Worm (Caenorhabditis elegans): Measurements from ENCODE around the gene mltn-11.
"Not testable (repeated sequence)": the region's sequence is repeated elsewhere in the genome, so short reads cannot be mapped to it uniquely, and the experiment has no call there.

Gene mltn-11

DNA sequence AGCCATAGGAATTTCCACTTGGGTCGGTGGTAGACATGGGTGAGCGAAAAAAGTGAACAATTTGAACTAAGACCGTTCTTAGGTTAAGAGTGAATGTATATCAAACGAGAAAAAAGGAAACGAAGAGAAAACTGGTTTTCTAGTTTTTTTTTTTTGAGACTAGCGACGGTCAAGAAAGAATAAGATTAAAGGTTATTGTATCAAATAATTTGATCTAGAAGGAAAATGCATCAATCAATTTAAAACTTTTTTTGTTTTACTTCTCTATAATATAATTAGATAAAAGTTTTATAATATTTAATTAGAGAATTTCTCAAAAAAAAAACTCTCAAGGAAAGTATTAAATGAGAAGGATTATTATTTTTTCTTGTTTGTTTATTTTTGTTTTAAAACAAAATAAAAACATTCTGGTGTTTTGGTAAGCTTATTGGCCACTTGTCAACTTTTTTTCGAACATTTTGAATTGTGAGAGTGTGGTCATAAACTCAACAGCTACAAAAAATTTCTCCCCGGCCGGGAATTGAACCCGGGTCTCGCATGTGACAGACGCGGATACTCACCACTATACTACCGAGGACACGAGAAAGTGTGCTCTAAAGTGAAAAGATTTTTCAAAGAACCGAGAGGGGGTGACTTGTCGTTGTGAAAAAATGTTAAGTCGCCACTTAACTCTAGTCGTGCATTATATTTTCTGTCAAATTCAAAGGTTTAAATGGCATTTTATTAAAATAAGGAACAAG lies 9.4 kb downstream of the mltn-11 start, which contains the start of gene W06G6.17:
Gene W06G6.17, minus strand, starts transcription at position 51 of the 740 bp plus-strand sequence.
- TF ChIP-seq him-1 (tag; optimal IDR thresholded peaks at IDR 0.05) = no peak
- TF ChIP-seq W03F9.2 (tag; optimal IDR thresholded peaks at IDR 0.05) = no peak
- no peak for TF ChIP-seq dao-5 (tag; optimal IDR thresholded peaks at IDR 0.05)

DNA sequence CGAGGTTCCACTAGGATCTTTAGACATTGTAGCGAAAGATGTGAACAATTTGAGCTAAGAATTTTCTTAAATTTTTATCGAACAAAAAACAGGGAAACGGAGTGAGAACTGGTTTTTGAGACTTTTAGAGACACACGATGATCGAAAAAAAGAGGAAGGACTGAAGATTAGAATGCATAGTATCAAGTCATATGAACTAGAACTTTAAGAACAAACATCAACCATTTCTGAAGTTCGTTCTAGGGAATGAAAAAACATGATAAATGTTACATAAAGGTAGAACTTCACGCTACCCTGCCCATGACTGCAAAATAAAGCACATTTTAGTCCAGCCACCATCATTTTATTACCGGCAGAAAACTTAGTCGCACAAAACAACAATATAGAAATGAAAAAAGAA lies 10.4 kb downstream of the mltn-11 start, which contains the start of gene W06G6.9:
Gene W06G6.9, minus strand, starts transcription at position 101 of the 400 bp plus-strand sequence.
- TF ChIP-seq W03F9.2 (tag; optimal IDR thresholded peaks at IDR 0.05) (no peak), him-1 (tag; optimal IDR thresholded peaks at IDR 0.05) (no peak), dao-5 (tag; optimal IDR thresholded peaks at IDR 0.05) (no peak)

DNA sequence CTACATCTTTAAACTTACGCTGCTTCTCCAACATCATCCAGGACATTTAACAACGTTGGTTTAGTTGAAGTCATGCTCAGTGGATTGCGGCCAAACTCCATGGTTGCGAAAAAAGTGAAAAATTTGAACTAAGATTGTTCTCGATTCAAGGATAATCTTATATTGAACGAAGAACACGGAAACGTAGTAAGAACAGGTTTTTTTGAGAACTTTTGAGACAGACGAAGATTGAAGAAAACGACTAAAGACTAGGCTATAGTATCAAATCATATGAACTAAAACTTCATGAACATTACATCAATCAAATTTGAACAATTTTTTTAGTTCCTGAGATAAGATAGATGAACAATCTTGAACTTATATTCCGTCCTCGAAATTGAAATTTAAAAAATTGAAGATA lies 11.1 kb downstream of the mltn-11 start, which contains the start of gene W06G6.10:
Gene W06G6.10, minus strand, starts transcription at position 101 of the 400 bp plus-strand sequence.
- no peak for TF ChIP-seq dao-5 (tag; optimal IDR thresholded peaks at IDR 0.05)
- no peak for TF ChIP-seq him-1 (tag; optimal IDR thresholded peaks at IDR 0.05)
- TF ChIP-seq W03F9.2 (tag; optimal IDR thresholded peaks at IDR 0.05) = no peak

DNA sequence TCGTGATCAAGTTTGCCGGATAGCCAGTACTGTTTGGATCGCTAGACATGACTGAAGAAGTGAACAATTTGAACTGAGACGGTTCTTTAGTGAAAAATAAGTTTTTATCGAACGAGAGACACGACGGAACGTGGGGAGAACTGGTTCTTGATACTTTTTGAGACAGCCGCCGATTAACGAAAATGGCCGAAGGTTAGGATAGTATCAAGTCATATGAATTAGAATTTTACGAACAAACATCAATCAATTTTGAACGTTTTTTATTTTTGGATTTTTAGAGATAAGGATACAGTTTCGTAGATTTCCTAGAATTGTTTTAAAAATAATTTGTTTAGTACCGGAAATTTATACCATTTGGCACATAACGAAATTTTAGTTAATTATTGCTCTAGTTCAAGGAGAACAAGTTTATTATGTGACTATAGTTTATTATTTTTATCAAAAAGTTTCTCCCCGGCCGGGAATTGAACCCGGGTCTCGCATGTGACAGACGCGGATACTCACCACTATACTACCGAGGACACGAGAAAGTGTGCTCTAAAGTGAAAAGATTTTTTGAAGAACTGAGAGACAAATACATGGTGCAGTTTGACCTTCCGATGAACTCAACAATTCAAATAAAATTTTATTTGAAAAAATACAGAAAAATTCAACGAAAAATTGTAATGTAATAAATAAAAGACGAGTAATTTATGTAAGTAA lies 12.5 kb downstream of the mltn-11 start, which contains the start of gene W06G6.20:
Gene W06G6.20, minus strand, starts transcription at position 51 of the 702 bp plus-strand sequence.
- no peak for TF ChIP-seq him-1 (tag; optimal IDR thresholded peaks at IDR 0.05)
- TF ChIP-seq W03F9.2 (tag; optimal IDR thresholded peaks at IDR 0.05) = no peak
- TF ChIP-seq dao-5 (tag; optimal IDR thresholded peaks at IDR 0.05) = no peak

DNA sequence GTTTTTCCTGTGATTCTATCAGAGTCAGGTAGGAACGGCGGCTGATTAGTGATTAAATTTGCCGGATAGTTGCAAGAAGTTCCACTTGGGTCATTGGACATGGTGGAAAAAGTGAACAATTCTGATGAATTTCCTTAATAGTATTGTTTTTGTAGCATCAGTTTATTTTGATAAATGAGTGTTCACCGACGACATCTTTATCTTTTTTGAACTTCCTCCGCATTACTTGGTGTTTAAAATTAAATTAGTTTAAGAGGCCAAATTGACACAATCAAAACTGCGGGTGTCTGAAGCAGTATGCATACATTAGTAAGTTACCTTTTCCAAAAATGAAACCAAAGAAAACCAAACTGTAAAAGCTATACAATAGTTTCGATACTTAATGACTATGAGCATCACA lies 13.2 kb downstream of the mltn-11 start, which contains the start of gene W06G6.11:
Gene W06G6.11, minus strand, starts transcription at position 101 of the 400 bp plus-strand sequence.
- TF ChIP-seq him-1, W03F9.2, dao-5 (tag; optimal IDR thresholded peaks at IDR 0.05): not testable (repeated sequence)

DNA sequence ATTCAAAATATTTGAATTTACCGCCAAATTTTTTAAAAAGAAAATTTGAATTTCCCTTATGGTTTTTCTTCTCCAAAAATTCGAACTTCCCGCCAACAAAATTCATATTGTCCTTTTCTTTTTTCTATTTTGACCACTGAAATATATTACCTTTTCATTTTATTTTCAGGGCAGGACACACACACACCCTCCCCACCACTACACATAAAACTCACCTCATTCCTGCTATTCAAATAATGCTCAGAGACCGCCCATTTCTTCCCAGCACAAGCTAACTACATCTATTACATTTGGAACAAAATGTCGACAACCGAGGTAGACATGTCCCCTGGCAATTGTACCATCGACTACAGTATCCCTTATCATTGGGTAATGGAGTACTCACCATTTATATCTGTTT lies 18.3 kb downstream of the mltn-11 start, which contains the start of gene W06G6.15:
Gene W06G6.15, plus strand, starts transcription at position 301 of the 400 bp plus-strand sequence.
- not testable (repeated sequence) for TF ChIP-seq dao-5, W03F9.2, him-1 (tag; optimal IDR thresholded peaks at IDR 0.05)

DNA sequence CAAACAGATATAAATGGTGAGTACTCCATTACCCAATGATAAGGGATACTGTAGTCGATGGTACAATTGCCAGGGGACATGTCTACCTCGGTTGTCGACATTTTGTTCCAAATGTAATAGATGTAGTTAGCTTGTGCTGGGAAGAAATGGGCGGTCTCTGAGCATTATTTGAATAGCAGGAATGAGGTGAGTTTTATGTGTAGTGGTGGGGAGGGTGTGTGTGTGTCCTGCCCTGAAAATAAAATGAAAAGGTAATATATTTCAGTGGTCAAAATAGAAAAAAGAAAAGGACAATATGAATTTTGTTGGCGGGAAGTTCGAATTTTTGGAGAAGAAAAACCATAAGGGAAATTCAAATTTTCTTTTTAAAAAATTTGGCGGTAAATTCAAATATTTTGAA lies 24.8 kb downstream of the mltn-11 start, which contains the start of gene Y70C5B.2:
Gene Y70C5B.2, minus strand, starts transcription at position 101 of the 400 bp plus-strand sequence.
- not testable (repeated sequence) for TF ChIP-seq W03F9.2, dao-5, him-1 (tag; optimal IDR thresholded peaks at IDR 0.05)

DNA sequence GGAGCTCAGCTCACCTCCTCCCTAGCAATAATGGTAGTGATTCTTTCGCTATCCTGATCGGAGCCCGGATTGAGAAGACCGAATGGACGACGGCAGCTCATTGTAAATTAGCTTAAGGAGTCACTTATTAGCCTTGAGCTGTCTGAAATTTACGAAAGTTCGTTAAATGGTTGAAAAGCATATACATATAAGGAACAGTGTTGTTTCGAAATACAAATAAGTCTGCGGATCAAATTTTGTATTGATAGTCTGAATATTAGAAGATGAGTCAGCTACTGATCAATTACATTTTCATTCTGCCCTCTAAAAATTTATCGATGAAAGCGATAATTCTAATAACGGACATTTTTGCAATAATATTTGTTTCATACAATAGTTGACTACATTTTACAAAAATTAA lies 30.7 kb downstream of the mltn-11 start, which contains the start of gene F14F8.14:
Gene F14F8.14, minus strand, starts transcription at position 101 of the 400 bp plus-strand sequence.
- no peak for TF ChIP-seq him-1 (tag; optimal IDR thresholded peaks at IDR 0.05)
- TF ChIP-seq W03F9.2 (tag; optimal IDR thresholded peaks at IDR 0.05) = no peak
- no peak for TF ChIP-seq dao-5 (tag; optimal IDR thresholded peaks at IDR 0.05)

DNA sequence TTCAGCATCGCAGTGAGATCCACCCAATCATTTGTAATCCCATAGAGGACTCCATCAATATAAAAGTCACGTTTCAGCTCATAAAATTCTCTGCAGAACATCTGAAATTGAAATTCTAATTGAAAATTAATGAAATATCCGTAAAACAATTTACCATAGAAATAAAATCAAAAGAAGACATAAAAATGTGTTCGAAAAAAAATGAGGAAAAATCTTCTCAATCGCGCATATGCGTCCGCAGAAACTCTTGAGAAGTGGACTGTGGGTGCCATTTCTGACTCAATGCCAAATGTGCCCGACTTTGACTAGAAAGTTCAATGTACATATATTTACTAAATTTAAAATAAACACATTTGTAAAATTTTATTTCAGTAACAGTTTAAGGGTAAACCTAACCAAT lies 32.5 kb downstream of the mltn-11 start, which contains the start of gene F14F8.9:
Gene F14F8.9, minus strand, starts transcription at position 101 of the 400 bp plus-strand sequence.
- TF ChIP-seq him-1 (tag; optimal IDR thresholded peaks at IDR 0.05) (no peak), dao-5 (tag; optimal IDR thresholded peaks at IDR 0.05) (no peak), W03F9.2 (tag; optimal IDR thresholded peaks at IDR 0.05) (no peak)

DNA sequence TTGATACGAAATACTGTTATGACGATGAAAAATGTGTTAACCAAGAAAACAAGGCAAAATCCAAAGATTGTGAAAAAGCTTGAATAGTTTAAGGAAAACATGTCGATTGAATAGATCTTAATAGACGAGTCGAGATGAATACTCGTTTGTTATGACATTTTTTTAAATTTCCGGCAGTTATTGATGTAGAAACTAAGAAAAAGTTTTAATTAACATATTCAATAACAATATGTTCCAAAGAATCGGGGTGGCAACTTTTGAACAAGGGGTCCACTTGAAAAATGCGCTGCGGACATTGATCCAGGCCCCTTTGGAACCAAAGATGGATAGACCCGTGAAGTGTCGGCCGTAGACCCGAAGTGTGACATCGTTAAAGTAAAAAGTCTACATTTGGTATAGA lies 35.2 kb downstream of the mltn-11 start, which contains the start of gene str-61:
Gene str-61, minus strand, starts transcription at position 101 of the 400 bp plus-strand sequence.
- TF ChIP-seq dao-5 (tag; optimal IDR thresholded peaks at IDR 0.05) (no peak), him-1 (tag; optimal IDR thresholded peaks at IDR 0.05) (no peak), W03F9.2 (tag; optimal IDR thresholded peaks at IDR 0.05) (no peak)

DNA sequence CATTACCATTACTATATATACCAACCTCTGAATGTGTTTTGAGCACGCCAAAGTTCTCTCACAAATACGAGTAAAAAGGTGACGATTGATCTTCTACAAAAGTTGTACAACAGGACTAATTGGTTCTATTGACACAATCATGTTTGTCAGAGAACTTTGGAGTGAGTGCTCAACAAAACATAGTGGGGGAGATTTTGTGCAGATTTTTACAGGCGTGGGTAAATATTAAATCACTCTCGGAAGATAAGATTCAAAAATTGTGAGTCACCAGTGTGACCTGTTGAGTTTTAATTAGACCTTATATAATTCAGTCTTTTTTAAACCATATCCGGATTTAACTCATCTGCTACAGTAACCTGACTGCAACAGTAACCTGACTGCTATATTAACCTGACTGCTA lies 36.2 kb downstream of the mltn-11 start, which contains the start of gene F14F8.8:
Gene F14F8.8, minus strand, starts transcription at position 101 of the 400 bp plus-strand sequence.
- TF ChIP-seq W03F9.2 (tag; optimal IDR thresholded peaks at IDR 0.05) (no peak), him-1 (tag; optimal IDR thresholded peaks at IDR 0.05) (no peak), dao-5 (tag; optimal IDR thresholded peaks at IDR 0.05) (no peak)

DNA sequence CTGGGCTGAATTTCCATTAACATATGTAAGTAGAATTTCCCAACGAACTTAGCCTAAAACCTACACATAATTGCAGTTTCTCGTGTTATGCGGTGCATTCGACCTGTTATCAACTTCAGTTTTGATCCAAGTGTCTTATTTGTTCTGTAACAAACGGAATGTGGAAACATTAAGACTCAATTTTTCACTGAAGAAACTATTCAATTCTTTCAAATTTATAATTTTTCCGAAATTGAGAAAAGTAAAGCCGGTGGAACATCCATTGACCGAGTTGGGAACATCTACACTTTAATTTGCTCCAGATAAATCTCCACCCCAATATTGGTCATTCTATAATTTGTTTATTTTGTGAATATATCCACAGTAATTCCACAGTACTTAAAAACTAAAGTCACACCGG lies 38.4 kb downstream of the mltn-11 start:
- no peak for TF ChIP-seq him-1 (tag; optimal IDR thresholded peaks at IDR 0.05)
- no peak for TF ChIP-seq dao-5 (tag; optimal IDR thresholded peaks at IDR 0.05)
- no peak for TF ChIP-seq W03F9.2 (tag; optimal IDR thresholded peaks at IDR 0.05)

DNA sequence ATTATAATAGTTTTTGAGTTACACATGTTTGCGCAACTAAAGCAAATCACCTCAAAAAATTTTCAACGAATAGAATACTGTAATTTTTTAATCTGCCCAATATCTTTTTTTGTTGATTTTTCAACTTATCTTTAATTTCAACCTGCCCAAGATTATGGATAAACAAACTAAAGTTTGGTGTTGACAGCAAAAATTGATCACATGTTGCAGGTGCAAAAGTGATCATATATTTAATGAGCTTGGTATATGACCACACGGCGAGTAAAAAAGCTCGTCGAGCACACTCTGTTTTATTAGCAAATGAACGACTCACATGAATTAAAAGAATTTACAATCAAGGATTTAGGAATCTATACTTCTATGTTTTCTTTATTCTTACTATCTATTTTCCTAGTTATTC lies 39.6 kb downstream of the mltn-11 start, which contains the start of gene srz-1:
Gene srz-1, plus strand, starts transcription at position 301 of the 400 bp plus-strand sequence.
- TF ChIP-seq dao-5 (tag; optimal IDR thresholded peaks at IDR 0.05) (no peak), W03F9.2 (tag; optimal IDR thresholded peaks at IDR 0.05) (no peak), him-1 (tag; optimal IDR thresholded peaks at IDR 0.05) (no peak)

Data from whole organism, L4/young adult.